Fruit fly (Drosophila melanogaster): ENCODE data around the gene CG3294.
A peak's percentile ranks its signal among the peaks of the same experiment; 100 is the strongest.

- TF ChIP-seq Sox102F (GFP tag; optimal IDR thresholded peaks at IDR 0.05), result peak; percentile 9
- no peak for TF ChIP-seq CG34406 (GFP tag; optimal IDR thresholded peaks at IDR 0.05)
- no peak for TF ChIP-seq Gug (GFP tag; IDR thresholded peaks at IDR 0.05)
- no peak for TF ChIP-seq CG31627 (GFP tag; optimal IDR thresholded peaks at IDR 0.05)
- TF ChIP-seq lz (GFP tag; optimal IDR thresholded peaks at IDR 0.05), result no peak
- no peak for TF ChIP-seq svp (GFP tag)
Measured at dm6 chr2L:4807953-4808604, 13.7 kb downstream of the CG3294 start.
